Worm (Caenorhabditis elegans): Measurements from ENCODE around the gene C06A12.3.

ce11 chrIV:17413343-17413742 is 14.2 kb upstream of the C06A12.3 start:
- TF ChIP-seq nhr-237 (tag; optimal IDR thresholded peaks at IDR 0.05), result no peak
- TF ChIP-seq sem-2 (GFP tag; optimal IDR thresholded peaks at IDR 0.05), result no peak
- TF ChIP-seq lin-13 (tag; optimal IDR thresholded peaks at IDR 0.05), result no peak
